Fruit fly (Drosophila melanogaster) whole organism, pupa: ENCODE measurements around the gene CG4009.

Source experiments
- CG10348 ChIP-seq: fragments of 200-800 bp; sonication (Bioruptor generic); IDR thresholded peaks from 2 replicates; pipeline ENCODE4 v1.3.6; 2022; ENCODE audit warnings: missing biosample characterization, missing genetic modification characterization
- CG12605 ChIP-seq: fragments of 200-800 bp; sonication (Bioruptor generic); IDR thresholded peaks from 2 replicates; pipeline ENCODE4 v1.3.6; 2022; ENCODE audit warnings: missing biosample characterization, missing genetic modification characterization
- CG13204 ChIP-seq: fragments of 200-800 bp; sonication (Bioruptor generic); optimal IDR thresholded peaks from 2 replicates; lab custom pipeline; 2018; ENCODE audit warnings: missing biosample characterization, mild to moderate bottlenecking, missing genetic modification characterization, moderate library complexity
- CG14655 ChIP-seq: fragments of 200-800 bp; sonication (Bioruptor generic); optimal IDR thresholded peaks from 3 replicates; lab custom pipeline; 2017; ENCODE audit warnings: mild to moderate bottlenecking, missing biosample characterization, missing genetic modification reagents, missing genetic modification characterization
- CG15710 ChIP-seq: fragments of 200-800 bp; sonication (Bioruptor generic); optimal IDR thresholded peaks from 2 replicates; lab custom pipeline; 2018; ENCODE audit warnings: missing biosample characterization, mild to moderate bottlenecking, missing genetic modification characterization, moderate library complexity
- CG17806 ChIP-seq: fragments of 200-800 bp; sonication (Bioruptor generic); optimal IDR thresholded peaks from 2 replicates; lab custom pipeline; 2018; ENCODE audit warnings: missing biosample characterization, mild to moderate bottlenecking, missing genetic modification characterization, moderate library complexity
- CG32121 ChIP-seq: fragments of 200-800 bp; sonication (Bioruptor generic); IDR thresholded peaks from 2 replicates; pipeline ENCODE4 v1.3.6; 2022; ENCODE audit warnings: missing biosample characterization, missing genetic modification characterization
- CG34367 ChIP-seq: fragments of 200-800 bp; sonication (Bioruptor generic); optimal IDR thresholded peaks from 2 replicates; lab custom pipeline; 2018; ENCODE audit warnings: missing biosample characterization, mild to moderate bottlenecking, missing genetic modification characterization
- CG4496 ChIP-seq: fragments of 200-800 bp; sonication (Bioruptor generic); IDR thresholded peaks from 3 replicates; pipeline ENCODE4 v1.3.6; 2022; ENCODE audit warnings: missing biosample characterization, missing genetic modification characterization
- CG8159 ChIP-seq: fragments of 200-800 bp; sonication (Bioruptor generic); optimal IDR thresholded peaks from 3 replicates; lab custom pipeline; 2018; ENCODE audit warnings: missing biosample characterization, mild to moderate bottlenecking, missing genetic modification characterization, moderate library complexity
- CG8301 ChIP-seq: fragments of 200-800 bp; sonication (Bioruptor generic); optimal IDR thresholded peaks from 2 replicates; lab custom pipeline; 2018; ENCODE audit warnings: missing biosample characterization, mild to moderate bottlenecking, missing genetic modification characterization
- CG9948 ChIP-seq: fragments of 200-800 bp; sonication (Bioruptor generic); optimal IDR thresholded peaks from 2 replicates; lab custom pipeline; 2018; ENCODE audit warnings: missing biosample characterization, mild to moderate bottlenecking, missing genetic modification characterization, moderate library complexity
- D1 ChIP-seq: fragments of 200-800 bp; sonication (Bioruptor generic); optimal IDR thresholded peaks from 2 replicates; lab custom pipeline; 2018; ENCODE audit warnings: missing biosample characterization, mild to moderate bottlenecking, missing genetic modification characterization, moderate library complexity
- EcR ChIP-seq: fragments of 200-800 bp; sonication (Bioruptor generic); optimal IDR thresholded peaks from 3 replicates; lab custom pipeline; 2019; ENCODE audit warnings: missing biosample characterization, missing genetic modification characterization, mild to moderate bottlenecking, moderate library complexity, missing genetic modification reagents
- Ets98B ChIP-seq: fragments of 200-800 bp; sonication (Bioruptor generic); IDR thresholded peaks from 2 replicates; pipeline ENCODE4 v1.3.6; 2022; ENCODE audit warnings: missing biosample characterization, missing genetic modification characterization
- Pif1A ChIP-seq: fragments of 200-800 bp; sonication (Bioruptor generic); optimal IDR thresholded peaks from 3 replicates; lab custom pipeline; 2016; ENCODE audit warnings: missing biosample characterization, missing genetic modification characterization
- Pif1B ChIP-seq: fragments of 200-800 bp; sonication (Bioruptor generic); optimal IDR thresholded peaks from 3 replicates; lab custom pipeline; 2016; ENCODE audit warnings: missing biosample characterization, missing genetic modification characterization
- Snoo ChIP-seq: fragments of 200-800 bp; sonication (Bioruptor generic); optimal IDR thresholded peaks from 3 replicates; lab custom pipeline; 2017; ENCODE audit warnings: missing biosample characterization, mild to moderate bottlenecking, missing genetic modification characterization, inconsistent platforms
- fd96Ca ChIP-seq: fragments of 200-800 bp; sonication (Bioruptor generic); IDR thresholded peaks from 3 replicates; pipeline ENCODE4 v1.3.6; 2022; ENCODE audit warnings: missing biosample characterization, missing genetic modification characterization
- gl ChIP-seq: fragments of 200-800 bp; sonication (Bioruptor generic); optimal IDR thresholded peaks from 2 replicates; lab custom pipeline; 2018; ENCODE audit warnings: missing biosample characterization, mild to moderate bottlenecking, missing genetic modification characterization
- rn ChIP-seq: fragments of 200-800 bp; sonication (Bioruptor generic); IDR thresholded peaks from 2 replicates; pipeline ENCODE4 v1.3.6; 2022; ENCODE audit warnings: missing biosample characterization, missing genetic modification characterization

CG4009 gene

DNA sequence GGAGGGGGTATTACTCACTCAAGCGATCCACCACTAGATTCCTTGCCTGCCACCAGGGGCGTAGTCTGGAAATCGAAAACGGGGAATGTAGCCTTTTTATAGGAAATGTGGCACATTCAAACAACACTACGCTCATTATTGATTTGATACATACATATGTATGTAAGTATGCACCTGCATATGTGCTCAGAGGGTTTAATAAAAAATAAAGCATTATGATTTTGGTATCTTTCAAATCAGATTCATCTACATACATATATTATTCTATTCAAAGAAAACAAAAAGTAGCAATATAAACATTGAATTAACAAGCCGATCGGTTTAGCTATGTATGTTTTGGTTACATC, 21.0 kb upstream of the CG4009 start:
- TF ChIP-seq CG13204 (GFP tag; lab: Kevin White, UChicago) (no peak), CG14655 (GFP tag; lab: Kevin White, UChicago) (peak; percentile 78), CG17806 (tag; lab: Kevin White, UChicago) (peak; percentile 52), CG9948 (tag; lab: Kevin White, UChicago) (peak; percentile 62), fd96Ca (GFP tag; lab: Robert Waterston, UW) (no peak; the same call in 2 of the 3 replicates), Ets98B (GFP tag; lab: Robert Waterston, UW) (peak; percentile 7; the same call in 1 of the 2 replicates), CG8301 (peak; percentile 71), CG10348 (GFP tag; lab: Robert Waterston, UW) (no peak), D1 (tag; lab: Kevin White, UChicago) (no peak), CG15710 (peak; percentile 44), gl (tag; lab: Kevin White, UChicago) (no peak), rn (GFP tag; lab: Robert Waterston, UW) (no peak), CG34367 (tag; lab: Kevin White, UChicago) (peak; percentile 16), Snoo (peak; percentile 2), CG32121 (GFP tag; lab: Robert Waterston, UW) (no peak; the same call in 1 of the 2 replicates), CG8159 (tag; lab: Kevin White, UChicago) (peak; percentile 70), Pif1B (peak; percentile 22), EcR (no peak), CG12605 (peak; percentile 39; the same call in 1 of the 2 replicates), Pif1A (peak; percentile 70), CG4496 (GFP tag; lab: Robert Waterston, UW) (peak; percentile 43)

- TF ChIP-seq D1 (tag; lab: Kevin White, UChicago) = peak; percentile 40
- no peak for TF ChIP-seq CG9948 (tag; lab: Kevin White, UChicago)
- peak; percentile 51 for TF ChIP-seq CG15710
- TF ChIP-seq CG17806 (tag; lab: Kevin White, UChicago) = no peak
- peak; percentile 72 for TF ChIP-seq gl (tag; lab: Kevin White, UChicago)
- peak; percentile 74; the same call in 1 of the 2 replicates for TF ChIP-seq Ets98B (GFP tag; lab: Robert Waterston, UW)
- peak; percentile 74 for TF ChIP-seq CG4496 (GFP tag; lab: Robert Waterston, UW)
- peak; percentile 61 for TF ChIP-seq CG12605
- TF ChIP-seq CG34367 (tag; lab: Kevin White, UChicago) = no peak
- TF ChIP-seq rn (GFP tag; lab: Robert Waterston, UW) = peak; percentile 46; the same call in 1 of the 2 replicates
- peak; percentile 24 for TF ChIP-seq CG8301
- TF ChIP-seq Snoo = peak; percentile 63
- TF ChIP-seq CG32121 (GFP tag; lab: Robert Waterston, UW) = peak; percentile 60
- TF ChIP-seq Pif1A = peak; percentile 51
- TF ChIP-seq CG13204 (GFP tag; lab: Kevin White, UChicago) = peak; percentile 99
- TF ChIP-seq EcR = peak; percentile 85
- TF ChIP-seq CG10348 (GFP tag; lab: Robert Waterston, UW) = no peak
- TF ChIP-seq CG8159 (tag; lab: Kevin White, UChicago) = peak; percentile 18
- peak; percentile 60 for TF ChIP-seq Pif1B
- peak; percentile 35 for TF ChIP-seq CG14655 (GFP tag; lab: Kevin White, UChicago)
- TF ChIP-seq fd96Ca (GFP tag; lab: Robert Waterston, UW) = no peak
These were observed 20.5 kb upstream of the CG4009 start for dm6 chr3R:17056183-17056904.

DNA sequence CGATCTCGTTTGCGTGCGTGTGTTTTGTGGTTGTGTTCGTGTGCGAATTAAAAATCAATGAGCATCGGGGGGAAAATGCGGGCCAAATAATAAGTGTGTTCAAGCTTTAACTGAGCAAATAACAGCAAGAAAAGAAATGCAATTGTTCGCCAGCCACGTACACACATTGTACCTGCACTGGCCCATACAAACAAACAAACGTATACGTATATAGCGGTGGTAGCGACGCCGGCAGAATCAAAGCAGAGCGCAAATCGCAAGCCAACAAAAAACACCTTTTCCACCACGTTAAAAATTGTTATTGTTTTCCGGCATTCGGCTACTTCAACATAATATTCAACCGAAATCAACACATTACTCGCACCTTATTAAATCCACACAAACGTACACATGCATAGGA, 18.7 kb upstream of the CG4009 start:
- TF ChIP-seq fd96Ca (GFP tag; lab: Robert Waterston, UW) (no peak), CG4496 (GFP tag; lab: Robert Waterston, UW) (no peak), D1 (tag; lab: Kevin White, UChicago) (no peak), CG8159 (tag; lab: Kevin White, UChicago) (no peak), CG10348 (GFP tag; lab: Robert Waterston, UW) (no peak), CG15710 (no peak), rn (GFP tag; lab: Robert Waterston, UW) (no peak), Snoo (no peak), CG9948 (tag; lab: Kevin White, UChicago) (no peak), gl (tag; lab: Kevin White, UChicago) (no peak), Ets98B (GFP tag; lab: Robert Waterston, UW) (no peak), CG12605 (no peak), CG14655 (GFP tag; lab: Kevin White, UChicago) (no peak), CG34367 (tag; lab: Kevin White, UChicago) (no peak), CG13204 (GFP tag; lab: Kevin White, UChicago) (no peak), Pif1A (no peak), CG17806 (tag; lab: Kevin White, UChicago) (no peak), Pif1B (no peak)

- TF ChIP-seq CG12605 = peak; percentile 27; the same call in 1 of the 2 replicates
- TF ChIP-seq CG15710 = peak; percentile 22
- TF ChIP-seq CG14655 (GFP tag; lab: Kevin White, UChicago) = peak; percentile 5
- 0 out of 3 replicates have a peak, but pooled peaks have one; percentile 13 for TF ChIP-seq CG4496 (GFP tag; lab: Robert Waterston, UW)
- peak; percentile 29 for TF ChIP-seq CG9948 (tag; lab: Kevin White, UChicago)
- peak; percentile 30 for TF ChIP-seq Pif1B
- peak; percentile 39 for TF ChIP-seq Pif1A
- TF ChIP-seq CG34367 (tag; lab: Kevin White, UChicago) = peak; percentile 10
- peak; percentile 41 for TF ChIP-seq CG17806 (tag; lab: Kevin White, UChicago)
- TF ChIP-seq Ets98B (GFP tag; lab: Robert Waterston, UW) = no peak
- no peak for TF ChIP-seq EcR
- TF ChIP-seq Snoo = peak; percentile 25
- TF ChIP-seq CG8159 (tag; lab: Kevin White, UChicago) = peak; percentile 4
- TF ChIP-seq gl (tag; lab: Kevin White, UChicago) = no peak
- TF ChIP-seq, all 21 proteins: peak for 11
These were observed 17.8 kb upstream of the CG4009 start, which contains the start of gene Dad for dm6 chr3R:17053415-17054177. Gene Dad (plus strand): TSS chr3R:17054007.
